Worm (Caenorhabditis elegans) whole organism, late embryonic: ENCODE measurements around the gene mboa-6.

Experiments
- ceh-31 ChIP-seq: sonication (generic microtip); optimal IDR thresholded peaks from 2 replicates; lab custom pipeline; 2016; ENCODE audit warnings: missing genetic modification characterization, missing compliant biosample characterization
- hlh-8 ChIP-seq: sonication (generic microtip); optimal IDR thresholded peaks from 2 replicates; lab custom pipeline; 2016; ENCODE audit warnings: missing genotype, missing genetic modification characterization, missing compliant biosample characterization
- lin-11 ChIP-seq: fragments of 200-800 bp; sonication (Bioruptor generic); optimal IDR thresholded peaks from 2 replicates; lab custom pipeline; 2018; ENCODE audit warnings: mild to moderate bottlenecking, missing genetic modification characterization, missing compliant biosample characterization
- nhr-11 ChIP-seq: fragments of 150-350 bp; optimal IDR thresholded peaks from 2 replicates; lab custom pipeline; 2014; ENCODE audit warnings: missing biosample characterization, missing genetic modification characterization
- pag-3 ChIP-seq: sonication (generic microtip); optimal IDR thresholded peaks from 2 replicates; lab custom pipeline; 2016; ENCODE audit warnings: missing compliant biosample characterization, missing genetic modification characterization, borderline replicate concordance
- ttx-3 ChIP-seq: sonication (generic microtip); optimal IDR thresholded peaks from 2 replicates; lab custom pipeline; 2016; ENCODE audit warnings: missing genetic modification reagents, missing genetic modification characterization, missing compliant biosample characterization

ce11 chrIII:1903966-1904365 is 57.8 kb downstream of the mboa-6 start:
- TF ChIP-seq ttx-3 (tag; lab: Kevin White, UChicago) (no peak), hlh-8 (tag; lab: Kevin White, UChicago) (no peak), nhr-11 (tag; lab: Kevin White, UChicago) (no peak), pag-3 (tag; lab: Kevin White, UChicago) (no peak), ceh-31 (tag; lab: Kevin White, UChicago) (no peak), lin-11 (tag; lab: Kevin White, UChicago) (no peak)
